Fruit fly (Drosophila melanogaster) Kc167 (cell line): ENCODE results near the gene CG43339.

Experiments used
- Myc ChIP-seq: fragments of >200 bp; optimal IDR thresholded peaks from 2 replicates; lab custom pipeline; 2017; ENCODE audit warnings: missing external identifiers
- Sin3A ChIP-seq: fragments of >200 bp; optimal IDR thresholded peaks from 2 replicates; lab custom pipeline; 2018; ENCODE audit warnings: missing external identifiers
- h ChIP-seq: fragments of >200 bp; optimal IDR thresholded peaks from 3 replicates; lab custom pipeline; 2018; ENCODE audit warnings: missing external identifiers
- insv ChIP-seq: fragments of >200 bp; optimal IDR thresholded peaks from 3 replicates; lab custom pipeline; 2018; ENCODE audit warnings: missing external identifiers
- psq ChIP-seq: fragments of >200 bp; optimal IDR thresholded peaks from 2 replicates; lab custom pipeline; 2017; ENCODE audit warnings: missing external identifiers
- ttk ChIP-seq: sonication (Bioruptor generic); optimal IDR thresholded peaks from 2 replicates; lab custom pipeline; 2017; ENCODE audit warnings: missing external identifiers

Gene CG43339

DNA sequence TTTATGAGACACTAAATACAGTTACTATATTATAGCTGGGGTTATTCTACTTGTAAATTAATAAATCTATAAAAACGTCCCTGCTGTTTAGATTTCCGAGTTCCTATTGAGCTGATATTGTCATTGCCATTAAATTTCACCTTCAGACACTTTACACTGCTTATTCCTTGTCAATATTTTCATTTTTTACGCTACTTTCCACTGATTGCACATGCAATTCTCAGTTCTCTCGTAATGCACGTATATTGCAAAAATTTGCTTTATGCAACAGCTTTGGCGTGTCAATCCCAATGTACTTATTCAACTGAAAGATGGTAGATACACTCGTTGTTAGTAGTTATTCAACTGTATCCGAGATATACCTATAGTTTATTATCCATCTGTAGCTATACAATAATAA lies 40.7 kb downstream of the CG43339 start:
- TF ChIP-seq Myc (lab: Kevin White, UChicago) (no peak), ttk (lab: Kevin White, UChicago) (no peak), h (no peak), psq (lab: Kevin White, UChicago) (no peak)

DNA sequence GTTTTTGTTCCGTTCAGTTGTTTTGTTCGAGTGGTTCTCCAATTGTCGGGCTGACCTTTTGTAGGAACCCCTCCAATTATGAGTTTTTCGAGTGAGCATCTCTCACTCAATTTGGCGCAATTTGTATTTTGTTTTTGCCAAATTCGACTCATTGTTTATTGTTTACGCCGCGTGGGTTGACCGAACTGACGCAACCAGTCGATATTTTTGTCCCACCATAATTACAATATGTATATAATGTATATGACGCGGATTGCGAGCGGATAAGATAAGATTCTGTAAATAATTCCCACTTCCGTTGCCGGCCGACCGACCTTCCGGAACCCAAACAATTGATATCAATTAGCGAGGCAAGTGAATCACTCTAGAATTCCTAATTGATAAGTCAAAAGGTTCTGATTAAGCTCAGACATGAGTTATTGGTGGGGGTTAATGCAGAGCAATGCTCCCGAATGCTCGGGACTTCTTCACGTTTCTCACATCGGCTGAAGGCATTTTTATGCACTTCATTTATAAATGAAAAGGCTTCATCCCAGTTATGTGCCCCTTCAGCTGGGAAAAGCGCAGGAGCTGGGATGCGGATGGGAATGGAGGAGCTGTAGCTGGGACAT lies 42.4 kb downstream of the CG43339 start:
- no peak for TF ChIP-seq psq (lab: Kevin White, UChicago)
- TF ChIP-seq Sin3A (lab: Kevin White, UChicago), result no peak
- TF ChIP-seq Myc (lab: Kevin White, UChicago), result no peak
- no peak for TF ChIP-seq ttk (lab: Kevin White, UChicago)
- no peak for TF ChIP-seq insv (lab: Kevin White, UChicago)
- no peak for TF ChIP-seq h

DNA sequence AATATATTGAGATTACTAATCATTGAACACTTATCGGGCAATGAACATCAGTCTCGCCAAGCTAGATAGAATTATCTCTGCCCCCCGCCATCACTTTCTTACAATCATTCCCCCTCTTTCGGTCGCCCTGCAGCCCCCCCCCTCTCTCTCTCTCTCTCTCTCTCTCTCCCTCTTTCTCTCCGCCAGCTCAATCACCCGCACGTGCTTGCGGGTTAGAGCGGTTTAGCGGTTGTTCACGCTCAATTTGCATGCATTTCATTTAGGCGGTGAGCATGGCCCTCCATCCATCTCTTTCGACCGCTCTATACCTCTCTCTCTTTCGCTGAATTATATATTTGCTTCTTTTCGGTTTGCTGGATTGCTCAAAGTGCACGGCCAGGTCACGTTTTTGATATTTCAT lies 43.9 kb downstream of the CG43339 start:
- TF ChIP-seq Myc (lab: Kevin White, UChicago) (no peak), ttk (lab: Kevin White, UChicago) (no peak)

DNA sequence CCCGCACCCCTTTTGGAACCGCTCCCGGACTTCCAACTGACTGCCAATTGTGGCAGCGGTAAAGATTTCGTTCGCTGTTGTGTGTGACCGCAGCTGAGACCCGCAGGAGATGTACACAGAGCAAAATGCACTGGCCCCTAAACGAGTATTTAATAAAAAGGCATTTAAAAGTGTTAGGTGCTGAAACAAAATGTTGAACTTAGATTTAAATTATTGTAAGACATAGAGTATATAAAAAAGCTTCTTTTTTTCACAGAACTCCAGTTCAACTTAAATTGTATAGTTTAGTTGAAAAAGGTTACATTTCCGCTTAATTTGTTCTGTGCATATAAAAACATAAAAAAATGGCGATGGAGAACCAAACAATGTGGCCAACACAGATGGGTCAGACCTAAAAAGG lies 45.0 kb downstream of the CG43339 start:
- TF ChIP-seq ttk (lab: Kevin White, UChicago), result no peak
- TF ChIP-seq h, result no peak
- no peak for TF ChIP-seq Sin3A (lab: Kevin White, UChicago)
- no peak for TF ChIP-seq insv (lab: Kevin White, UChicago)
- TF ChIP-seq Myc (lab: Kevin White, UChicago), result no peak
- no peak for TF ChIP-seq psq (lab: Kevin White, UChicago)

- TF ChIP-seq h (no peak), ttk (lab: Kevin White, UChicago) (no peak), Myc (lab: Kevin White, UChicago) (no peak), psq (lab: Kevin White, UChicago) (no peak), Sin3A (lab: Kevin White, UChicago) (no peak), insv (lab: Kevin White, UChicago) (no peak)
Observed at dm6 chr2L:18626987-18627386, 46.1 kb downstream of the CG43339 start.

dm6 chr2L:18625470-18625869 lies 47.6 kb downstream of the CG43339 start:
- no peak for TF ChIP-seq h
- no peak for TF ChIP-seq insv (lab: Kevin White, UChicago)
- no peak for TF ChIP-seq ttk (lab: Kevin White, UChicago)
- no peak for TF ChIP-seq Myc (lab: Kevin White, UChicago)
- TF ChIP-seq Sin3A (lab: Kevin White, UChicago), result no peak
- TF ChIP-seq psq (lab: Kevin White, UChicago), result no peak

DNA sequence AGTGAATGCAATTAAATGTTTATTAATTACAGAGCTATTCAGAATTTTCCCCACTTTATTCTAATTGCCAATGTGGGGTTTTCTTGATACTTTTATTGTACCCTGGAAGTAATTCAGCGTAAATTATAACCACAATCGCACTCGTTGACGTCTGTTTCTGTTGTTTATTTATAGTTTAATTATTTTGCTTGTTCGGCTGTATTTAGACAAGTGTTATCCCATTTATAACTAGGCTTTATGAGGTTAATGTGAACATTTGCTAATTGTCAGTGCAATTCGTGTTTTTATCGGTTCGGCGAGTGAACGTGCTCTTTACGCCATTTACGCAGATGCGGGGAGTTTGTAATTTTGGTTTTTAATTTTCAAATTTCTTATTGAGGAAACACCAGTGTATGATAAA lies 48.1 kb downstream of the CG43339 start:
- TF ChIP-seq insv (lab: Kevin White, UChicago) (no peak), h (no peak), Myc (lab: Kevin White, UChicago) (no peak)

DNA sequence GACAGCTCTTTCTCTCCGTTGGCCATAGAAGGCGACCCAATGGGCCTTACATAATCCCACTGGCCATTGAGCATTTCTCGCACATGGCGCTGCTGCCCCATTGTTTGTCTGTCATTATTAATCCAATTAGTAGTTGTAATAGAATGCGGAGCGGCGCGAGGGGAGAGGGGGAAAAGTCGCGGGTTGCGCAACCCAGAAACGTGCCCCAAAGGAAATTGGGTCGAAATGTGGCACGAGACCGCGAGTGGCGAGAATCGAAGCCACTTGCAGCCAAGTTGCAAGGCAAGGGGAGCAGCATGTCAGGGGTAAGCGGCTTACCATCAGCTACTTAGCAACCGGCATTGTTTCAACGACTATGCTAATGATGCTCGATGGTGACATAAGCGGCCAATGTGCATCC lies 48.7 kb downstream of the CG43339 start:
- TF ChIP-seq ttk (lab: Kevin White, UChicago), result no peak

DNA sequence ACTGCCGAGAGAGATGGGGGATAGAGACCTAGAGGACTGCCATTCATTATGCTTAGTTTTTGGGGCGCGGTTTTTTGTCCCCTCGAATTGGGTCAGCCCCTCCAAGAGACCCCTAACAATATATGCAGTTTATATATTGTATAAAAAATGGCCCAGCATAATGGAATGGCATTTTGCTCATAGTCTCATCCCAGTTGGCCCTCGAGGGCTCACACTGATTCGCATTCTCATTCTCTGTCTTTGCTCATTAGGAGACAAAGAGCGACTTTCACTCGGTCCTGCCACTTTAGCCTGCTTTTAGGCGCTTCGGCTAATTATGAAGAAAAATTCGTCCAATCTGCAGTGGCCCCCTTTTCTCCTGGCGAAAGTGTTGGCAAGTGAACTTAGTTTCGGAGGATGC lies 49.6 kb downstream of the CG43339 start:
- no peak for TF ChIP-seq ttk (lab: Kevin White, UChicago)
- no peak for TF ChIP-seq h
- no peak for TF ChIP-seq Sin3A (lab: Kevin White, UChicago)
- TF ChIP-seq psq (lab: Kevin White, UChicago), result no peak
- TF ChIP-seq insv (lab: Kevin White, UChicago), result no peak
- no peak for TF ChIP-seq Myc (lab: Kevin White, UChicago)
